Fruit fly (Drosophila melanogaster) whole organism, wandering third instar larva: ENCODE measurements around the gene Obp99c.

Experiments used
- Abd-B ChIP-seq: fragments of >200 bp; optimal IDR thresholded peaks from 2 replicates; lab custom pipeline; 2017; ENCODE audit warnings: missing biosample characterization, missing genetic modification characterization
- CG32264 ChIP-seq: fragments of 200-800 bp; sonication (Bioruptor generic); optimal IDR thresholded peaks from 2 replicates; lab custom pipeline; 2016; ENCODE audit warnings: missing biosample characterization, missing genetic modification characterization
- CrebA ChIP-seq: fragments of 200-800 bp; sonication (Bioruptor generic); optimal IDR thresholded peaks from 2 replicates; lab custom pipeline; 2016; ENCODE audit warnings: missing biosample characterization, mild to moderate bottlenecking, missing genetic modification characterization, borderline replicate concordance
- Dfd ChIP-seq: fragments of >200 bp; optimal IDR thresholded peaks from 2 replicates; lab custom pipeline; 2017; ENCODE audit warnings: missing biosample characterization, missing genetic modification characterization
- GATAd ChIP-seq: sonication (Bioruptor generic); optimal IDR thresholded peaks from 2 replicates; lab custom pipeline; 2016; ENCODE audit warnings: missing biosample characterization, missing genetic modification characterization
- Hnf4 ChIP-seq: fragments of 200-800 bp; sonication (Bioruptor generic); optimal IDR thresholded peaks from 2 replicates; lab custom pipeline; 2016; ENCODE audit warnings: missing biosample characterization, mild to moderate bottlenecking, missing genetic modification characterization
- Hr78 ChIP-seq: fragments of >200 bp; optimal IDR thresholded peaks from 2 replicates; lab custom pipeline; 2017; ENCODE audit warnings: missing biosample characterization, missing genetic modification characterization
- Jra ChIP-seq: sonication (Bioruptor generic); optimal IDR thresholded peaks from 2 replicates; lab custom pipeline; 2016; ENCODE audit warnings: missing biosample characterization, missing genetic modification characterization
- N ChIP-seq: fragments of >200 bp; optimal IDR thresholded peaks from 2 replicates; lab custom pipeline; 2018; ENCODE audit warnings: missing biosample characterization, missing external identifiers, missing genetic modification characterization
- Rel ChIP-seq, 2 experiments: fragments of 200-800 bp; sonication (Bioruptor generic) in 1 of 2; optimal IDR thresholded peaks; 2 replicates in 1 of 2; 3 replicates in 1 of 2; lab custom pipeline; 2016 to 2019; ENCODE audit warnings: mild to moderate bottlenecking in 2 of 2, missing biosample characterization in 2 of 2, missing genetic modification characterization in 2 of 2, moderate library complexity in 1 of 2
- foxo ChIP-seq, 2 experiments: fragments of 200-800 bp; sonication (Bioruptor generic); optimal IDR thresholded peaks; 2 replicates in 1 of 2; 3 replicates in 1 of 2; lab custom pipeline; 2016 to 2017; ENCODE audit warnings: missing biosample characterization in 2 of 2, missing genetic modification characterization in 2 of 2
- lola ChIP-seq: fragments of >200 bp; optimal IDR thresholded peaks from 2 replicates; lab custom pipeline; 2017; ENCODE audit warnings: missing biosample characterization, missing genetic modification characterization
- pan ChIP-seq: fragments of >200 bp; optimal IDR thresholded peaks from 2 replicates; lab custom pipeline; 2017
- usp ChIP-seq: fragments of >200 bp; optimal IDR thresholded peaks from 2 replicates; lab custom pipeline; 2017; ENCODE audit warnings: missing biosample characterization, missing genetic modification characterization

- TF ChIP-seq CrebA: no peak
- TF ChIP-seq Hr78: no peak
- TF ChIP-seq CG32264 (GFP tag; lab: Kevin White, UChicago): no peak
- peak in 1 of 2 experiments; percentile 8 for TF ChIP-seq foxo (GFP tag; optimal IDR thresholded peaks at IDR 0.05; lab: Kevin White, UChicago)
- no peak for TF ChIP-seq GATAd (GFP tag; lab: Kevin White, UChicago)
- no peak for TF ChIP-seq Abd-B (GFP tag; lab: Kevin White, UChicago)
- TF ChIP-seq lola (GFP tag; lab: Kevin White, UChicago): no peak
- no peak for TF ChIP-seq Jra
- TF ChIP-seq pan: no peak
- TF ChIP-seq usp: no peak
- no peak for TF ChIP-seq Hnf4 (GFP tag; lab: Kevin White, UChicago)
- TF ChIP-seq Rel (GFP tag; optimal IDR thresholded peaks at IDR 0.05; lab: Kevin White, UChicago): no peak
- no peak for TF ChIP-seq Rel (tag; optimal IDR thresholded peaks at IDR 0.05; lab: Kevin White, UChicago)
- no peak for TF ChIP-seq Dfd (GFP tag; lab: Kevin White, UChicago)
- TF ChIP-seq N (GFP tag; lab: Kevin White, UChicago): no peak
Measured at dm6 chr3R:29651488-29651887, 37.6 kb downstream of the Obp99c start.
